Fruit fly (Drosophila melanogaster): ENCODE data around the gene CG5653.

The CG5653 gene

dm6 chr3L:8996173-8996767 lies 30.1 kb upstream of the CG5653 start:
- peak; percentile 76 for TF ChIP-seq psq (GFP tag; optimal IDR thresholded peaks at IDR 0.05)
- peak; percentile 76 for TF ChIP-seq Sp1 (GFP tag; optimal IDR thresholded peaks at IDR 0.05)
- peak; percentile 86 for TF ChIP-seq br (GFP tag; optimal IDR thresholded peaks at IDR 0.05)
- peak; percentile 67 for TF ChIP-seq Jra (GFP tag; optimal IDR thresholded peaks at IDR 0.05)
- no peak for TF ChIP-seq Hnf4 (GFP tag; optimal IDR thresholded peaks at IDR 0.05)
- TF ChIP-seq N (GFP tag; optimal IDR thresholded peaks at IDR 0.05) = no peak
- TF ChIP-seq jim (GFP tag; optimal IDR thresholded peaks at IDR 0.05) = no peak
- TF ChIP-seq h (GFP tag; optimal IDR thresholded peaks at IDR 0.05) = peak; percentile 92
- TF ChIP-seq CG32264 (GFP tag; optimal IDR thresholded peaks at IDR 0.05) = peak; percentile 74
- no peak for TF ChIP-seq pan (optimal IDR thresholded peaks at IDR 0.05)
- TF ChIP-seq usp (GFP tag; optimal IDR thresholded peaks at IDR 0.05) = no peak
- TF ChIP-seq GATAd (GFP tag; optimal IDR thresholded peaks at IDR 0.05) = peak; percentile 51
- TF ChIP-seq Rel (GFP tag; optimal IDR thresholded peaks at IDR 0.05) = peak; percentile 2
- TF ChIP-seq Rel (tag; optimal IDR thresholded peaks at IDR 0.05) = no peak
- TF ChIP-seq fru (GFP tag; optimal IDR thresholded peaks at IDR 0.05) = peak; percentile 88
- TF ChIP-seq ey (GFP tag; optimal IDR thresholded peaks at IDR 0.05) = peak; percentile 89
- peak; percentile 89 for TF ChIP-seq rgr (GFP tag; optimal IDR thresholded peaks at IDR 0.05)
- peak; percentile 57 for TF ChIP-seq Hr83 (GFP tag; optimal IDR thresholded peaks at IDR 0.05; ENCODE audit: poor library complexity, severe bottlenecking)
- peak; percentile 85 for TF ChIP-seq OdsH (GFP tag; optimal IDR thresholded peaks at IDR 0.05)
- TF ChIP-seq Mio (GFP tag; optimal IDR thresholded peaks at IDR 0.05) = peak; percentile 38
- TF ChIP-seq sage (GFP tag; optimal IDR thresholded peaks at IDR 0.05) = no peak
- no peak for TF ChIP-seq CrebA (GFP tag; optimal IDR thresholded peaks at IDR 0.05; ENCODE audit: borderline replicate concordance)
- peak; percentile 22 to 92 for TF ChIP-seq foxo (GFP tag; optimal IDR thresholded peaks at IDR 0.05)
- TF ChIP-seq tai (GFP tag; optimal IDR thresholded peaks at IDR 0.05) = no peak
- no peak for TF ChIP-seq Vsx2 (GFP tag; optimal IDR thresholded peaks at IDR 0.05; ENCODE audit: partially characterized antibody)
- peak; percentile 42 for TF ChIP-seq CG9705 (GFP tag; optimal IDR thresholded peaks at IDR 0.05)
- no peak for TF ChIP-seq Hr78 (GFP tag; optimal IDR thresholded peaks at IDR 0.05)
- TF ChIP-seq woc (GFP tag; optimal IDR thresholded peaks at IDR 0.05) = no peak
- no peak for TF ChIP-seq lola (GFP tag; optimal IDR thresholded peaks at IDR 0.05)
- peak; percentile 84 for TF ChIP-seq HLH106 (tag; optimal IDR thresholded peaks at IDR 0.05)

dm6 chr3L:8990128-8990527 lies 24.0 kb upstream of the CG5653 start, which contains the start of gene CG5280:
Gene CG5280, minus strand, starts transcription at chr3L:8990228.
- TF ChIP-seq CG32264 (GFP tag; optimal IDR thresholded peaks at IDR 0.05) = no peak
- TF ChIP-seq foxo (GFP tag; optimal IDR thresholded peaks at IDR 0.05) = no peak
- no peak for TF ChIP-seq Hr78 (GFP tag; optimal IDR thresholded peaks at IDR 0.05)
- no peak for TF ChIP-seq N (GFP tag; optimal IDR thresholded peaks at IDR 0.05)
- TF ChIP-seq tai (GFP tag; optimal IDR thresholded peaks at IDR 0.05) = no peak
- TF ChIP-seq sv (GFP tag; optimal IDR thresholded peaks at IDR 0.05) = no peak

DNA sequence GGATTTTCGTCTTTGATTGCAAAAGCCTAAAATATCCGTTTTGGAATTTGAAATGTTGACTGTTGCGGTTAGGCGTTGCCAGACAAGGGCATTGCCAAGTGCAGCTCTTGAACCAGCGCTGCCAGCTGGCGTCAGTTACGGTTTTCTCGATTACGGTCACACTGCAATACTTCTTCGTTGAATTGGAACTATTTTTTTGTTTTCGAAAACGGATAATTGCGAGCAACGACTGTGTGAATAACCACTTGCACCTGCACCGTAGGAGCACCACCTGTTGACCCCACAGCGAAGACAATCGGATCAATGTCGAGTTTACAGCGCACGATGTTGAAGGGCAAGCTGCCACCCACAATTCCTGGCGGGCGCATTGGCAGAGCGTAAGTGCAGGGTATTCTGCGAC lies 20.4 kb upstream of the CG5653 start, which contains the start of gene CG5068:
Gene CG5068 (plus strand): TSS at position 129 of the 400 bp plus-strand sequence.
- TF ChIP-seq Vsx2 (GFP tag; optimal IDR thresholded peaks at IDR 0.05; ENCODE audit: partially characterized antibody) (peak; percentile 40), psq (GFP tag; optimal IDR thresholded peaks at IDR 0.05) (no peak), Rel (GFP tag; optimal IDR thresholded peaks at IDR 0.05) (no peak), Rel (tag; optimal IDR thresholded peaks at IDR 0.05) (peak; percentile 43), Hr83 (GFP tag; optimal IDR thresholded peaks at IDR 0.05; ENCODE audit: poor library complexity, severe bottlenecking) (no peak)

dm6 chr3L:8985848-8986320 lies 19.7 kb upstream of the CG5653 start, which contains the start of gene Galk:
Gene Galk, minus strand, starts transcription at chr3L:8986091.
- TF ChIP-seq dl (GFP tag; optimal IDR thresholded peaks at IDR 0.05; ENCODE audit: insufficient read depth in 1 of 2, partially characterized antibody in 2 of 2) (no peak), Rel (GFP tag; optimal IDR thresholded peaks at IDR 0.05) (no peak), Rel (tag; optimal IDR thresholded peaks at IDR 0.05) (no peak), rgr (GFP tag; optimal IDR thresholded peaks at IDR 0.05) (no peak), Hr83 (GFP tag; optimal IDR thresholded peaks at IDR 0.05; ENCODE audit: poor library complexity, severe bottlenecking) (peak; percentile 41), brk (GFP tag; optimal IDR thresholded peaks at IDR 0.05) (no peak), OdsH (GFP tag; optimal IDR thresholded peaks at IDR 0.05) (peak; percentile 32), ey (GFP tag; optimal IDR thresholded peaks at IDR 0.05) (no peak), fru (GFP tag; optimal IDR thresholded peaks at IDR 0.05) (peak; percentile 3), CrebA (GFP tag; optimal IDR thresholded peaks at IDR 0.05; ENCODE audit: borderline replicate concordance) (no peak), Sp1 (GFP tag; optimal IDR thresholded peaks at IDR 0.05) (peak; percentile 25), Dif (GFP tag; optimal IDR thresholded peaks at IDR 0.05; ENCODE audit: partially characterized antibody) (peak; percentile 18), jim (GFP tag; optimal IDR thresholded peaks at IDR 0.05) (no peak), usp (GFP tag; optimal IDR thresholded peaks at IDR 0.05) (no peak)

Data from whole organism, wandering third instar larva.